Fruit fly (Drosophila melanogaster): ENCODE measurements around the gene Brd8.

The Brd8 gene

DNA sequence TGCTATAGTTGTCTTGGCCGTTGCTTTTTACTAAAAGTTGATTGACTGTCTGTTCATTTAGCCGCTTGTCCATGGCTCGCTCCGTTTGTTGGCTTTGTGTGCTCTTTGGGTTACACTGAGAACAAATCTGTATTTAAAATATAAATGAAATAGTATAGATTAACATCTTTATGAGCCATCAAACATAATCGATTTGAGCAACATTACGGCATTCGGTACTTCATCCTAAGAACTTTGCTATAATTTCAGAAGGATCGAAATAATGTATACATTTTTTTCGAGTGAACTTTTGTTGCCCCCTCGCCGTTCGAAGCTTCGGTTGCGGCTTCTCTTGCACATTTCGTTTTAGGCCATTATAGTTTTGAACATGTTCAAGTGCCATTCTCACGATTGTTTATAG, 15.3 kb upstream of the Brd8 start (continued):
- TF ChIP-seq nom (GFP tag; optimal IDR thresholded peaks at IDR 0.05) (no peak), peb (GFP tag; IDR thresholded peaks at IDR 0.05) (peak; percentile 37; the same call in 1 of the 2 replicates), inv (GFP tag; IDR thresholded peaks at IDR 0.05; ENCODE audit: partially characterized antibody) (no peak), CG10209 (GFP tag; optimal IDR thresholded peaks at IDR 0.05) (peak; percentile 70), mld (GFP tag; IDR thresholded peaks at IDR 0.05; ENCODE audit: partially characterized antibody) (no peak), Camta (GFP tag; optimal IDR thresholded peaks at IDR 0.05) (peak; percentile 30), CG4730 (GFP tag; IDR thresholded peaks at IDR 0.05) (peak; percentile 57), CG2120 (GFP tag; optimal IDR thresholded peaks at IDR 0.05) (peak; percentile 5), wdn (GFP tag; IDR thresholded peaks at IDR 0.05) (0 out of 2 replicates have a peak, but pooled peaks have one; percentile 22), Deaf1 (tag; optimal IDR thresholded peaks at IDR 0.05) (no peak), CG18011 (GFP tag; optimal IDR thresholded peaks at IDR 0.05) (peak; percentile 15), tup (GFP tag; optimal IDR thresholded peaks at IDR 0.05) (no peak), en (GFP tag; optimal IDR thresholded peaks at IDR 0.05) (no peak), CG1792 (GFP tag; optimal IDR thresholded peaks at IDR 0.05) (no peak), ranshi (GFP tag; IDR thresholded peaks at IDR 0.05) (peak; percentile 43; the same call in 1 of the 2 replicates), lov (optimal IDR thresholded peaks at IDR 0.05) (no peak), lov (GFP tag; IDR thresholded peaks at IDR 0.05) (peak; percentile 76; the same call in 2 of the 3 replicates), BEAF-32 (GFP tag; optimal IDR thresholded peaks at IDR 0.05) (no peak), CG8765 (GFP tag; IDR thresholded peaks at IDR 0.05) (0 out of 2 replicates have a peak, but pooled peaks have one; percentile 30), twi (tag; optimal IDR thresholded peaks at IDR 0.05) (peak; percentile 25), CG4360 (GFP tag; IDR thresholded peaks at IDR 0.05) (no peak), corto (GFP tag; optimal IDR thresholded peaks at IDR 0.05) (peak; percentile 22), CG17612 (GFP tag; IDR thresholded peaks at IDR 0.05) (0 out of 2 replicates have a peak, but pooled peaks have one; percentile 10), CG6175 (GFP tag; IDR thresholded peaks at IDR 0.05) (no peak; the same call in 2 of the 3 replicates), CG10321 (GFP tag; IDR thresholded peaks at IDR 0.05) (no peak), zen (tag; optimal IDR thresholded peaks at IDR 0.05) (peak; percentile 31), sr (GFP tag; IDR thresholded peaks at IDR 0.05) (peak; percentile 23; the same call in 1 of the 3 replicates), Xbp1 (GFP tag; optimal IDR thresholded peaks at IDR 0.05) (peak; percentile 70), Scr (GFP tag; IDR thresholded peaks at IDR 0.05; ENCODE audit: partially characterized antibody) (no peak), Nf-YA (GFP tag; IDR thresholded peaks at IDR 0.05) (peak; percentile 54), CG31365 (tag; optimal IDR thresholded peaks at IDR 0.05) (no peak), dpn (GFP tag; optimal IDR thresholded peaks at IDR 0.05) (peak; percentile 14 to 61), CG10431 (GFP tag; optimal IDR thresholded peaks at IDR 0.05) (no peak), Sin3A (optimal IDR thresholded peaks at IDR 0.05) (no peak), Dll (GFP tag; IDR thresholded peaks at IDR 0.05; ENCODE audit: partially characterized antibody) (no peak), Hand (GFP tag; optimal IDR thresholded peaks at IDR 0.05) (no peak), run (tag; optimal IDR thresholded peaks at IDR 0.05) (peak; percentile 55), Ravus (GFP tag; IDR thresholded peaks at IDR 0.05) (no peak), Meics (GFP tag; optimal IDR thresholded peaks at IDR 0.05) (peak; percentile 54), ato (GFP tag; IDR thresholded peaks at IDR 0.05; ENCODE audit: partially characterized antibody) (no peak), bab2 (GFP tag; optimal IDR thresholded peaks at IDR 0.05) (peak; percentile 33), gsb-n (tag; optimal IDR thresholded peaks at IDR 0.05) (peak; percentile 71), cwo (GFP tag; optimal IDR thresholded peaks at IDR 0.05) (peak; percentile 23), CG10366 (GFP tag; IDR thresholded peaks at IDR 0.05) (peak; percentile 79), Oli (tag; optimal IDR thresholded peaks at IDR 0.05) (peak; percentile 86), Chrac-16 (GFP tag; optimal IDR thresholded peaks at IDR 0.05) (peak; percentile 23), Bgb (GFP tag; IDR thresholded peaks at IDR 0.05; ENCODE audit: partially characterized antibody) (no peak), ab (GFP tag; optimal IDR thresholded peaks at IDR 0.05) (no peak), mam (GFP tag; optimal IDR thresholded peaks at IDR 0.05) (peak; percentile 8), CG3726 (GFP tag; IDR thresholded peaks at IDR 0.05) (peak; percentile 53; the same call in 1 of the 3 replicates), Drgx (GFP tag; IDR thresholded peaks at IDR 0.05) (peak; percentile 92)
